Worm (Caenorhabditis elegans) whole organism, L4 larva: ENCODE data around the gene nipa-1.
A peak's percentile ranks its signal among the peaks of the same experiment; 100 is the strongest.

Source experiments
- T20F7.1 ChIP-seq: fragments of 200-800 bp; sonication (Bioruptor generic); optimal IDR thresholded peaks from 2 replicates; lab custom pipeline; 2018; ENCODE audit warnings: mild to moderate bottlenecking, missing genetic modification characterization, missing compliant biosample characterization
- Y75B8A.6 ChIP-seq: fragments of 200-800 bp; sonication (Bioruptor generic); IDR thresholded peaks from 2 replicates; pipeline ENCODE4 v1.3.6; 2022; ENCODE audit warnings: missing genetic modification reagents, missing genetic modification characterization, missing compliant biosample characterization
- cey-2 ChIP-seq: sonication (generic microtip); optimal IDR thresholded peaks from 3 replicates; lab custom pipeline; 2017; ENCODE audit warnings: missing genetic modification characterization, mild to moderate bottlenecking, missing compliant biosample characterization, antibody characterized with exemption, borderline replicate concordance; ENCODE audit not compliant: insufficient read depth
- fos-1 ChIP-seq: fragments of 150-350 bp; optimal IDR thresholded peaks from 2 replicates; lab custom pipeline; 2014; ENCODE audit warnings: missing biosample characterization, missing genetic modification characterization
- jun-1 ChIP-seq: fragments of 150-350 bp; optimal IDR thresholded peaks from 2 replicates; lab custom pipeline; 2014; ENCODE audit warnings: missing biosample characterization, missing genetic modification reagents, missing genetic modification characterization
- lim-7 ChIP-seq: fragments of 200-800 bp; sonication (Bioruptor generic); IDR thresholded peaks from 2 replicates; pipeline ENCODE4 v1.3.6; 2022; ENCODE audit warnings: missing genetic modification characterization, missing compliant biosample characterization
- lin-39 ChIP-seq: fragments of 150-350 bp; optimal IDR thresholded peaks from 2 replicates; lab custom pipeline; 2014; ENCODE audit warnings: missing biosample characterization, missing genetic modification reagents, missing genetic modification characterization
- lsy-2 ChIP-seq, 2 experiments: fragments of 150-350 bp in 1 of 2; sonication (generic microtip) in 1 of 2; optimal IDR thresholded peaks; 2 replicates each; lab custom pipeline; 2014 to 2017; ENCODE audit warnings: missing biosample characterization in 2 of 2, missing genetic modification characterization in 2 of 2
- mdt-29 ChIP-seq: fragments of 200-800 bp; sonication (Bioruptor generic); IDR thresholded peaks from 2 replicates; pipeline ENCODE4 v1.3.6; 2022; ENCODE audit warnings: missing genetic modification reagents, missing genetic modification characterization, missing compliant biosample characterization
- mep-1 ChIP-seq: fragments of 150-350 bp; sonication (generic microtip); optimal IDR thresholded peaks from 3 replicates; lab custom pipeline; 2014; ENCODE audit warnings: missing biosample characterization, missing genetic modification characterization
- sdz-12 ChIP-seq: fragments of 200-800 bp; sonication (Bioruptor generic); optimal IDR thresholded peaks from 2 replicates; lab custom pipeline; 2018; ENCODE audit warnings: mild to moderate bottlenecking, missing genetic modification characterization, missing compliant biosample characterization
- unc-62 ChIP-seq, 3 experiments: fragments of 150-350 bp in 1 of 3; sonication (generic microtip); optimal IDR thresholded peaks in 2 of 3; peaks in 1 of 3; 1 replicate in 1 of 3; 2 replicates in 2 of 3; lab custom pipeline; 2014 to 2017; ENCODE audit warnings: missing biosample characterization in 3 of 3, missing genetic modification characterization in 3 of 3, missing genetic modification reagents in 3 of 3, missing genotype in 1 of 3
- ztf-11 ChIP-seq: fragments of 150-350 bp; optimal IDR thresholded peaks from 2 replicates; lab custom pipeline; 2014; ENCODE audit warnings: missing biosample characterization, missing genetic modification characterization

- TF ChIP-seq jun-1 (no peak), mdt-29 (no peak), lsy-2 (tag; optimal IDR thresholded peaks at IDR 0.05; lab: Kevin White, UChicago) (peak in 1 of 2 experiments; percentile 64), mep-1 (tag; lab: Kevin White, UChicago) (no peak), lin-39 (tag; lab: Kevin White, UChicago) (no peak), cey-2 (tag; lab: Kevin White, UChicago) (no peak), unc-62 (GFP tag; optimal IDR thresholded peaks at IDR 0.05 in 1 of 2; lab: Kevin White, UChicago) (peak in 1 of 2 experiments; percentile 10), unc-62 (tag; optimal IDR thresholded peaks at IDR 0.05; lab: Kevin White, UChicago) (no peak), fos-1 (no peak), ztf-11 (tag; lab: Kevin White, UChicago) (no peak), lim-7 (GFP tag; lab: Robert Waterston, UW) (no peak), sdz-12 (GFP tag; lab: Kevin White, UChicago) (no peak), Y75B8A.6 (GFP tag; lab: Robert Waterston, UW) (no peak), T20F7.1 (GFP tag; lab: Kevin White, UChicago) (peak; percentile 95)
Measured at ce11 chrIII:3070026-3070573, 56.8 kb downstream of the nipa-1 start, which contains the start of gene H06I04.3.
